Fruit fly (Drosophila melanogaster): ENCODE data around the gene VhaM9.7-a.

The VhaM9.7-a gene

dm6 chr3L:4269920-4270319, 7.4 kb downstream of the VhaM9.7-a start (continued):
- peak; percentile 76 for TF ChIP-seq CG34406 (GFP tag; optimal IDR thresholded peaks at IDR 0.05)
- peak; percentile 80 for TF ChIP-seq CG6276 (GFP tag; optimal IDR thresholded peaks at IDR 0.05)
- TF ChIP-seq Met (GFP tag; optimal IDR thresholded peaks at IDR 0.05), result peak; percentile 77
- peak; percentile 48 for TF ChIP-seq lz (GFP tag; optimal IDR thresholded peaks at IDR 0.05)
- peak; percentile 89 for TF ChIP-seq CG15336 (GFP tag; IDR thresholded peaks at IDR 0.05)
- peak; percentile 30 for TF ChIP-seq Sox14 (GFP tag; optimal IDR thresholded peaks at IDR 0.05)
- peak; percentile 12 for TF ChIP-seq Ets21C (GFP tag; optimal IDR thresholded peaks at IDR 0.05)
- peak; percentile 76 for TF ChIP-seq eg (GFP tag; IDR thresholded peaks at IDR 0.05)
- TF ChIP-seq CG16779 (tag; optimal IDR thresholded peaks at IDR 0.05), result peak; percentile 64
- peak; percentile 64 for TF ChIP-seq topi (GFP tag; optimal IDR thresholded peaks at IDR 0.05)
- peak; percentile 74 for TF ChIP-seq Lpt (GFP tag; optimal IDR thresholded peaks at IDR 0.05)

DNA sequence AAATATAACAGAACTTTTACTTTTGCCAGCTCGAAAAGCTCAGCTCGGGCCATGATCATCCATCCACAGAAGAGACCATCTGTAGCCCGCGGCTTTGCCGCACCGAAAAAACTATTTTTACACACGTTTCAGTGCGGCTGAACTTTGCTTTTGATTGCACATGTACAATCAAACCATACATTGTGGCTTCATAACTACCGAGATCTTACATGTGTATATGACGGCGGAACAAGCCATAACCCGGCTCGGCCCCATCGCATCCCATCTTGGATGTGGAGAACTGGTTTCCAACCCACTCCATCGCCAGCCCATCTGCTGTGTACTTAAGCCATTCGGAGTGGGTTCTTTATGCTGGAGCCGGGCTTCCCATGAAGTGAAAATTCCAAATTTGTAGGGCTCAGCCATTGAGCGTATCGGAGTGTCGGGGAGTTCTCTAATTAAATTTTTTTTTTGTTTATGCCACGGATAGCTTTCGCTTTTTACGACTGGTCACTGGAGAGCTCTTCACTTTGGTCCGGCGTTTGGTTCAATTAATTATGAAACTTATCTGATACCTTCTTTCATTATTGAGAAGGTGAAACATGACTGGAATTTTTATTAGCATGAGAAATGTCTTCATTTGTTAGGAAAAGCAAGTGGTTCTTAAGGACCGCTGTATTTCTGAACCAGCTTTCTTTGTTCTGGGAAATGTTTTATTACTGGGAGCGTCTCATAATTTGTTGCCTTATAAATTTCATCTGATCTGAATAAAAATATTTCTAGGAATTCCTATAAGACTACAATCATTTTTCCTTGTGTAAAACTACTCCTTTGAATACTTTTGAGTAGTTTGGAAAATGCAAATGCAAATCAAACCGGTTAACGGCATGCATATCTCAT, 8.7 kb downstream of the VhaM9.7-a start:
- TF ChIP-seq salr (GFP tag; optimal IDR thresholded peaks at IDR 0.05) (no peak), CG7368 (GFP tag; optimal IDR thresholded peaks at IDR 0.05) (no peak), CG31627 (GFP tag; optimal IDR thresholded peaks at IDR 0.05) (no peak), OdsH (GFP tag; optimal IDR thresholded peaks at IDR 0.05) (no peak), CG11294 (GFP tag; IDR thresholded peaks at IDR 0.05) (no peak), Sox14 (GFP tag; optimal IDR thresholded peaks at IDR 0.05) (peak; percentile 48), svp (GFP tag) (no peak), Blimp-1 (GFP tag; optimal IDR thresholded peaks at IDR 0.05) (no peak), Smox (GFP tag; optimal IDR thresholded peaks at IDR 0.05) (no peak), Met (GFP tag; optimal IDR thresholded peaks at IDR 0.05) (no peak), CG6276 (GFP tag; optimal IDR thresholded peaks at IDR 0.05) (no peak), Eip75B (GFP tag; optimal IDR thresholded peaks at IDR 0.05) (no peak), CG9139 (GFP tag; optimal IDR thresholded peaks at IDR 0.05) (no peak), lz (GFP tag; optimal IDR thresholded peaks at IDR 0.05) (no peak), topi (GFP tag; optimal IDR thresholded peaks at IDR 0.05) (no peak), CG11902 (GFP tag; optimal IDR thresholded peaks at IDR 0.05) (no peak), Sox102F (GFP tag; optimal IDR thresholded peaks at IDR 0.05) (peak; percentile 0), dac (GFP tag; optimal IDR thresholded peaks at IDR 0.05) (no peak), Gug (GFP tag; IDR thresholded peaks at IDR 0.05) (no peak), Ets21C (GFP tag; optimal IDR thresholded peaks at IDR 0.05) (no peak), cyc (GFP tag; optimal IDR thresholded peaks at IDR 0.05) (no peak), eg (GFP tag; IDR thresholded peaks at IDR 0.05) (0 out of 3 replicates have a peak, but pooled peaks have one; percentile 28), Hr38 (GFP tag; optimal IDR thresholded peaks at IDR 0.05) (no peak), CG3032 (tag; optimal IDR thresholded peaks at IDR 0.05) (peak; percentile 34), Ets96B (tag; optimal IDR thresholded peaks at IDR 0.05) (no peak), fd59A (GFP tag; optimal IDR thresholded peaks at IDR 0.05) (no peak), CG8632 (GFP tag; optimal IDR thresholded peaks at IDR 0.05) (no peak), CG1621 (tag; optimal IDR thresholded peaks at IDR 0.05) (no peak), Sox15 (GFP tag; optimal IDR thresholded peaks at IDR 0.05) (no peak), dsx (GFP tag; optimal IDR thresholded peaks at IDR 0.05; ENCODE audit: poor library complexity, severe bottlenecking) (peak; percentile 96), Eip78C (GFP tag) (peak; percentile 73), vri (GFP tag; optimal IDR thresholded peaks at IDR 0.05) (no peak), CG3919 (GFP tag; optimal IDR thresholded peaks at IDR 0.05) (peak; percentile 46), CG10669 (GFP tag; optimal IDR thresholded peaks at IDR 0.05) (no peak), CG32006 (GFP tag; optimal IDR thresholded peaks at IDR 0.05) (peak; percentile 72), CG16779 (tag; optimal IDR thresholded peaks at IDR 0.05) (no peak), Lpt (GFP tag; optimal IDR thresholded peaks at IDR 0.05) (no peak), ss (GFP tag; optimal IDR thresholded peaks at IDR 0.05) (peak in 1 of 2 experiments; percentile 3), net (GFP tag; optimal IDR thresholded peaks at IDR 0.05) (no peak), CG10631 (GFP tag; optimal IDR thresholded peaks at IDR 0.05) (peak; percentile 37), Eip93F (GFP tag; optimal IDR thresholded peaks at IDR 0.05) (no peak), CG8119 (GFP tag; IDR thresholded peaks at IDR 0.05) (peak; percentile 45; the same call in 2 of the 3 replicates), Hr4 (GFP tag; optimal IDR thresholded peaks at IDR 0.05) (no peak), spab (GFP tag; optimal IDR thresholded peaks at IDR 0.05) (peak; percentile 13), fd85E (GFP tag; optimal IDR thresholded peaks at IDR 0.05) (no peak)

Data from whole organism, prepupa.